Fruit fly (Drosophila melanogaster) ovary, adult (tissue): ENCODE results near the gene PH4alphaEFB.

Experiments used
- CG17801 ChIP-seq: fragments of 200-800 bp; optimal IDR thresholded peaks from 2 replicates; lab custom pipeline; 2019; ENCODE audit warnings: missing biosample characterization, mild to moderate bottlenecking, missing genetic modification characterization, moderate library complexity; ENCODE audit not compliant: partially characterized antibody

Gene PH4alphaEFB

dm6 chr3R:30450224-30450623 is 15.6 kb upstream of the PH4alphaEFB start:
- TF ChIP-seq CG17801, result peak; percentile 67

dm6 chr3R:30450690-30451343 is 15.0 kb upstream of the PH4alphaEFB start:
- no peak for TF ChIP-seq CG17801

- no peak for TF ChIP-seq CG17801
Measured at dm6 chr3R:30453236-30453635, 12.6 kb upstream of the PH4alphaEFB start.

- no peak for TF ChIP-seq CG17801
Measured at dm6 chr3R:30454442-30454841, 11.4 kb upstream of the PH4alphaEFB start.

- TF ChIP-seq CG17801, result no peak
Measured at dm6 chr3R:30455817-30456544, 9.9 kb upstream of the PH4alphaEFB start, which contains the start of gene aralar1. Gene aralar1 (minus strand): TSS chr3R:30455867.

- peak; percentile 30 for TF ChIP-seq CG17801
Measured at dm6 chr3R:30459066-30459935, 6.5 kb upstream of the PH4alphaEFB start, which contains the start of the genes CG2224 and CDase. Gene CG2224 (minus strand): TSS chr3R:30459300. Gene CDase (plus strand): TSS chr3R:30459521.

- TF ChIP-seq CG17801, result no peak
Measured at dm6 chr3R:30460187-30460586, 5.7 kb upstream of the PH4alphaEFB start.

- TF ChIP-seq CG17801, result no peak
Measured at dm6 chr3R:30461608-30462243, 4.1 kb upstream of the PH4alphaEFB start.

- no peak for TF ChIP-seq CG17801
Measured at dm6 chr3R:30464244-30464643, 1.6 kb upstream of the PH4alphaEFB start.

dm6 chr3R:30466515-30466914 is 665 bp downstream of the PH4alphaEFB start:
- TF ChIP-seq CG17801, result no peak

dm6 chr3R:30467062-30467461 is 1.2 kb downstream of the PH4alphaEFB start:
- TF ChIP-seq CG17801, result no peak

dm6 chr3R:30470690-30471089 is 4.8 kb downstream of the PH4alphaEFB start:
- no peak for TF ChIP-seq CG17801

dm6 chr3R:30472331-30472730 is 6.5 kb downstream of the PH4alphaEFB start:
- no peak for TF ChIP-seq CG17801

dm6 chr3R:30474667-30475213 is 8.9 kb downstream of the PH4alphaEFB start:
- TF ChIP-seq CG17801, result no peak

dm6 chr3R:30475910-30476309 is 10.1 kb downstream of the PH4alphaEFB start:
- no peak for TF ChIP-seq CG17801

- no peak for TF ChIP-seq CG17801
Measured at dm6 chr3R:30476367-30476766, 10.5 kb downstream of the PH4alphaEFB start, which contains the start of gene spdo. Gene spdo (plus strand): TSS chr3R:30476684.
